Worm (Caenorhabditis elegans): Measurements from ENCODE around the gene gspd-1.

Gene gspd-1

DNA sequence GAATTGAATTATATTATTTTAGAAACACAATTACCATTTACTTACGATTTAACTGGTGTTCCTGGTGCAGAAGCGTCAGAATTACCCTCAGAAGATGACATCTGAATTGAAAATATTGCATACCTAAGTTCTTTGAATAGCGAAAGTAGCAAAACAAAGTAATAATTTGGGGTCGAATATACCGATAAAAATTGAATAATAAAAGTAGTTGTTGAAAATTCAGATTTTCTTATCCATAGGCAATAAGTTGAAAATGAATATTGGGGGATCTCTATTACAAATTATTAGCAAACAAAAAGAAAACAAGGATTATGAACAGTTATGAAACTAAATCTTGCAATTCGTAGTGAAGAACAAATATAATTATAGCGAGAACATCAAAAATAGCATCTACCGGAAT, 12.1 kb downstream of the gspd-1 start, which contains the start of gene leo-1:
Gene leo-1 (minus strand): TSS at position 101 of the 400 bp plus-strand sequence.
- TF ChIP-seq mml-1 (tag; optimal IDR thresholded peaks at IDR 0.05): no peak
- no peak for TF ChIP-seq elt-3 (tag; optimal IDR thresholded peaks at IDR 0.05)
- no peak for TF ChIP-seq ama-1 (optimal IDR thresholded peaks at IDR 0.05)
- no peak for TF ChIP-seq pha-4 (tag; optimal IDR thresholded peaks at IDR 0.05)
- no peak for TF ChIP-seq nhr-11 (tag; optimal IDR thresholded peaks at IDR 0.05)
- no peak for TF ChIP-seq sea-2 (GFP tag; optimal IDR thresholded peaks at IDR 0.05)

DNA sequence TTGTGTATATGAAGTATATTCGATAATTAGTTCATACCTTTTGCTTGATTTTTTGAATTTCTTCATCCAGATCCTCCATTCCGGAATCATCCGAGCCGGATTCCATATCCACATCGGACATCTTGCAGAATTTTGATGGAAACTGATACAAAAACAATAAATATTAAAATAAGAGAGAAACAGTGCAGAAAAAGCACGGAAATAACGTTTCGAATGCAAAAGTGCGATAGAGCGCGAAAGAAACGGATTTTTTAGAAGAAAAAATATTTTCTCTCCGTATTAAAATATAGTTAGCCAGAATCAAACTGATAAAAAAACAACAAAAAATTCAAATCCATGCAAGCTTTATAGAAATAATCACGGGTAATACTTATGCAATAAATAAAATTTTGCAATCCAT, 15.5 kb downstream of the gspd-1 start, which contains the start of gene sart-3:
Gene sart-3 (minus strand): TSS at position 219 of the 400 bp plus-strand sequence.
- TF ChIP-seq nhr-77 (tag; optimal IDR thresholded peaks at IDR 0.05) (no peak), lsy-12 (tag; optimal IDR thresholded peaks at IDR 0.05) (no peak), ceh-16 (tag; optimal IDR thresholded peaks at IDR 0.05) (no peak), elt-1 (tag; optimal IDR thresholded peaks at IDR 0.05) (no peak), aly-2 (tag; optimal IDR thresholded peaks at IDR 0.05) (no peak), nhr-12 (tag; optimal IDR thresholded peaks at IDR 0.05) (no peak), fos-1 (tag; optimal IDR thresholded peaks at IDR 0.05) (no peak), fkh-10 (GFP tag; optimal IDR thresholded peaks at IDR 0.05) (no peak), lin-15B (tag; optimal IDR thresholded peaks at IDR 0.05) (peak; percentile 24), pha-4 (tag; optimal IDR thresholded peaks at IDR 0.05) (peak; percentile 43), ceh-82 (tag; optimal IDR thresholded peaks at IDR 0.05) (no peak), nhr-67 (tag; optimal IDR thresholded peaks at IDR 0.05) (no peak), ztf-4 (tag; optimal IDR thresholded peaks at IDR 0.05) (no peak)

DNA sequence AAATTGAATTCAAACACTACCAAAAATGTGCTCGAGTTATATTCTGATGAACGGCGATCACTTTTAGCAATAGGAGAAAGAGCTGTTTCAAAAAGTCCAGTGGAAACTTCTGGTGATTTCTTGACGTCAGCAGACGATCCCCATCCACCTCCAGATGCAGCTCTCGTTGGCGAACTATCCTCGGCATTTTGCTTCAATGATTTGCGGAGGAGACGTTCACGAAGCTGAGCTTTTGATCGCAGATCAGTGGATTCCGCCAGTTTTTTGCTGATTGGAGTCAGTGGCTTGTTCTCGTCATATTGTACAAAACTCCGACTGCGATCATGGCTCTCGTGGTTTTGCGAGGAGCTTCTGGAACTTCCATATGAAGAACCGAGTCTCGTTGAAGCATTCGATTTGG, 19.0 kb downstream of the gspd-1 start:
- TF ChIP-seq nhr-25 (tag; optimal IDR thresholded peaks at IDR 0.05) (no peak), ceh-9 (tag; optimal IDR thresholded peaks at IDR 0.05) (no peak), sea-2 (GFP tag; optimal IDR thresholded peaks at IDR 0.05) (no peak), hmg-11 (tag; optimal IDR thresholded peaks at IDR 0.05) (no peak), lin-39 (tag; optimal IDR thresholded peaks at IDR 0.05) (no peak), ama-1 (optimal IDR thresholded peaks at IDR 0.05) (no peak), jun-1 (tag; optimal IDR thresholded peaks at IDR 0.05) (no peak), ZK546.5 (tag; optimal IDR thresholded peaks at IDR 0.05) (no peak), egl-5 (tag; optimal IDR thresholded peaks at IDR 0.05) (no peak), ztf-4 (tag; optimal IDR thresholded peaks at IDR 0.05) (no peak), nhr-77 (tag; optimal IDR thresholded peaks at IDR 0.05) (no peak)

- no peak for TF ChIP-seq nhr-76 (tag; optimal IDR thresholded peaks at IDR 0.05)
- TF ChIP-seq aly-2 (tag; optimal IDR thresholded peaks at IDR 0.05): no peak
- TF ChIP-seq R02D3.7 (tag; optimal IDR thresholded peaks at IDR 0.05): no peak
- no peak for TF ChIP-seq egl-5 (tag; optimal IDR thresholded peaks at IDR 0.05)
- no peak for TF ChIP-seq lin-39 (tag; optimal IDR thresholded peaks at IDR 0.05)
- no peak for TF ChIP-seq elt-1 (tag; optimal IDR thresholded peaks at IDR 0.05)
- no peak for TF ChIP-seq elt-2 (tag; optimal IDR thresholded peaks at IDR 0.05)
These were observed 19.8 kb downstream of the gspd-1 start, which contains the start of gene F54E12.2 for ce11 chrIV:11337021-11337420. Gene F54E12.2 (minus strand): TSS chrIV:11337184.

DNA sequence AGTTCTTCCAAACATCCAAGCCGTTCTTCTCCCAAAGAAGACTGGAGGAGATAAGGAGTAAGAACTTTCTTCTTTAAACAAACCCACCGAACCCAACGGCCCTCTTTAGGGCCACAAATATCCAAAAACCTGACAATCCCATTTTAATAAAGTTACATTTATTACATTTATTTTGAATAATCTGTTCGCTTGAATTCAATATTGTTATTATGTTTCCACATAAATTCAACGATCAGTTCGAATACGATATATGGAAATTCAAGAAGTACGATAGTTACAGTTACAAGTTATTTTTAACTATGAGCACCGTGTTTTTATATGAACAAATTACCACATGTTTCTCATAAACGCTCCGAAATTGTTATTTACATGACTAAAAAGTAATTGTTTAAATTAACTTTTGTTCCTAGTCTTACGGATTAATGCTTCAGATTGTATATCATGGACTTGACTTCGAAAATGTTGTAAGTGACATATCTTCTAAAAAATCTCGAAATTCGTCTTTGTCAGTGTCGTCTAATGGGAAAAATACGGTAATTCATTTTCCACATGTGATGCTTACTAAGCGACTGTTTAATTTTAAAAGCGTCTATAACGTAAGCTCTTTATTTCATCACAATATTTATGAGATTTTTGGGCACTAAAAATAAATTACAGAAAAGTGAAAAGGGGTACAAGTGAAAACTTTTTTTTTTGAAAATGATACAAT, 23.7 kb downstream of the gspd-1 start:
- TF ChIP-seq ceh-28 (tag; optimal IDR thresholded peaks at IDR 0.05) (no peak), zag-1 (tag; optimal IDR thresholded peaks at IDR 0.05) (no peak), ceh-82 (tag; optimal IDR thresholded peaks at IDR 0.05) (no peak), fkh-10 (GFP tag; optimal IDR thresholded peaks at IDR 0.05) (no peak), ztf-11 (tag; optimal IDR thresholded peaks at IDR 0.05) (no peak), hmg-11 (tag; optimal IDR thresholded peaks at IDR 0.05) (no peak), nhr-23 (tag; optimal IDR thresholded peaks at IDR 0.05) (no peak), ama-1 (optimal IDR thresholded peaks at IDR 0.05) (no peak), nhr-76 (tag; optimal IDR thresholded peaks at IDR 0.05) (no peak), unc-39 (tag; optimal IDR thresholded peaks at IDR 0.05) (no peak), ceh-9 (tag; optimal IDR thresholded peaks at IDR 0.05) (no peak)

DNA sequence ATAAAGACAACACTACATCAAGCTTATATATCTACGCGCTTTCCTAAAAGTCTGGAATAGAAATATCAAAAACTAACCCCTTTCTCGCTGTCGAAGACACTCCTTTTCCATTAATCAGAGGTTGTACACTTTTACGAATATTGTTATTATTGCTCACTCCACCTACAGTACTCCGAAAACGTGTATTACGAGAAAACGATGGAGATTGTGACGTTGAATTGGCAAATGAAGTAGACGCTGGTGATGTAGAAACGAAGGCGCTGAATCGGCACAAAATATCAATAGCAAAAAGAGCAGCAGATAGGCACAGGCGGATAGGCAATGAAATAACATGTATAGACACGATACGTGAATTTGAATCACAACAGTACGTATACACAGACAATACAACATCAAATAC, 27.1 kb downstream of the gspd-1 start:
- TF ChIP-seq elt-1 (tag; optimal IDR thresholded peaks at IDR 0.05): no peak
- no peak for TF ChIP-seq nhr-11 (tag; optimal IDR thresholded peaks at IDR 0.05)
- TF ChIP-seq nhr-237 (tag; optimal IDR thresholded peaks at IDR 0.05): no peak

Measured in whole organism, L3 larva.